Fruit fly (Drosophila melanogaster): Measurements from ENCODE around the gene CG8086.
A peak's percentile ranks its signal among the peaks of the same experiment; 100 is the strongest.

The CG8086 gene

DNA sequence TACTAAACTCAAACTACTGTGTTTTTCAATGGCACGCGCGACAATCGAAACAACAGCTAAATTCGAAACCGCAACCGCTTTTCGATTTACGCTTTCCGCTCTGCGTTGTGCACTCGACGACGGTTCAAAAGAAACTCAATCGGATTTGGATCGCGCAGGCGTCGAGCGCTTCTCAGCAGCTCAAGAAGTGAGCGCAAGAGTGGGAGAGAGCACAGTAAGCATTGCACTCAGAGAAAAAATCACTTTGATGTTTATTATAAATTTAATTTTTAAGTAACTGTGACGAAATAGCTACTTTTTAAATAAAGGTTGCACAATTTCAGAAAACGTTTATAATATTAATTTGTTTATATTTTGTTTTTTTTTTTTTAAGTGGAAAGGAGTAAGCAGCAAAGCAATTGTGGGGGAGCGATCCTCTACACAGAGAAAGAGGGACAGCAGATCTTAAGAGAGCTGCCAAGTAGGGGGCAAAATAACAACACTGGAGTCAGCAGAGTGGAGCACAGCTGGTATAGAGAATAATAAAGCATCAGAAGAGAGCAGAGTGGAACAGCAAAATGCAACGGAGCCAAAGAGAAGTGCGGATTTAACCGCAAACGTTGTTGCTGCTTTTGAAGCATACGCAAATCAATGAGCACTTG is 20.4 kb upstream of the CG8086 start (continued):
- TF ChIP-seq Doc2 (GFP tag; IDR thresholded peaks at IDR 0.05) = peak; percentile 83
- TF ChIP-seq en (GFP tag; optimal IDR thresholded peaks at IDR 0.05) = peak; percentile 78
- peak; percentile 93 for TF ChIP-seq tap (tag; optimal IDR thresholded peaks at IDR 0.05)
- TF ChIP-seq NK7.1 (GFP tag; optimal IDR thresholded peaks at IDR 0.05) = peak; percentile 89
- TF ChIP-seq Abd-B (GFP tag; optimal IDR thresholded peaks at IDR 0.05) = peak; percentile 93
- TF ChIP-seq otp (GFP tag; IDR thresholded peaks at IDR 0.05) = peak; percentile 99
- peak; percentile 87 for TF ChIP-seq CG13894 (tag; optimal IDR thresholded peaks at IDR 0.05)
- TF ChIP-seq Hey (tag; optimal IDR thresholded peaks at IDR 0.05) = peak; percentile 69
- peak; percentile 84 for TF ChIP-seq CG6654 (GFP tag; optimal IDR thresholded peaks at IDR 0.05)
- peak in 1 of 2 experiments; percentile 97 for TF ChIP-seq eve (GFP tag; optimal IDR thresholded peaks at IDR 0.05)
- peak; percentile 98 for TF ChIP-seq CG2889 (GFP tag; IDR thresholded peaks at IDR 0.05)
- peak; percentile 92 to 93 for TF ChIP-seq Pdp1 (GFP tag; optimal IDR thresholded peaks at IDR 0.05)
- peak; percentile 82 for TF ChIP-seq CHES-1-like (GFP tag; optimal IDR thresholded peaks at IDR 0.05)
- TF ChIP-seq Atf3 (GFP tag; optimal IDR thresholded peaks at IDR 0.05) = peak; percentile 87
- TF ChIP-seq Sry-β (GFP tag; optimal IDR thresholded peaks at IDR 0.05) = peak; percentile 75
- TF ChIP-seq sob (GFP tag; IDR thresholded peaks at IDR 0.05) = peak; percentile 99
- TF ChIP-seq CG8359 (GFP tag; optimal IDR thresholded peaks at IDR 0.05; ENCODE audit: borderline replicate concordance) = peak; percentile 93
- TF ChIP-seq CG2120 (GFP tag; optimal IDR thresholded peaks at IDR 0.05) = peak; percentile 93
- no peak; the same call in 1 of the 2 replicates for TF ChIP-seq dan (GFP tag; IDR thresholded peaks at IDR 0.05)
- TF ChIP-seq CG14050 (GFP tag; IDR thresholded peaks at IDR 0.05) = peak; percentile 98
- peak; percentile 98 for TF ChIP-seq esg (GFP tag; conservative IDR thresholded peaks at IDR 0.05)
- peak; percentile 91 for TF ChIP-seq gcm2 (GFP tag; optimal IDR thresholded peaks at IDR 0.05)
- TF ChIP-seq HLH4C (GFP tag; IDR thresholded peaks at IDR 0.05; ENCODE audit: partially characterized antibody) = no peak
- peak; percentile 94 for TF ChIP-seq CG12219 (GFP tag; optimal IDR thresholded peaks at IDR 0.05)
- TF ChIP-seq bab2 (GFP tag; optimal IDR thresholded peaks at IDR 0.05) = peak; percentile 95
- peak; percentile 94 for TF ChIP-seq NC2β (GFP tag; optimal IDR thresholded peaks at IDR 0.05)
- peak; percentile 97 for TF ChIP-seq run (tag; optimal IDR thresholded peaks at IDR 0.05)
- TF ChIP-seq H2.0 (GFP tag; IDR thresholded peaks at IDR 0.05) = peak; percentile 98
- TF ChIP-seq shn (GFP tag; optimal IDR thresholded peaks at IDR 0.05) = peak; percentile 65
- peak; percentile 97 for TF ChIP-seq Oaz (GFP tag; IDR thresholded peaks at IDR 0.05)
- TF ChIP-seq Oli (tag; optimal IDR thresholded peaks at IDR 0.05) = peak; percentile 98
- peak; percentile 95 for TF ChIP-seq CG3838 (GFP tag; optimal IDR thresholded peaks at IDR 0.05)
- TF ChIP-seq hb (GFP tag; IDR thresholded peaks at IDR 0.05; ENCODE audit: partially characterized antibody) = no peak
- TF ChIP-seq CG7556 (GFP tag; optimal IDR thresholded peaks at IDR 0.05) = peak; percentile 98
- TF ChIP-seq CG6791 (GFP tag; IDR thresholded peaks at IDR 0.05; ENCODE audit: partially characterized antibody) = peak; percentile 68; the same call in 2 of the 3 replicates
- peak; percentile 98 for TF ChIP-seq ken (GFP tag; IDR thresholded peaks at IDR 0.05)
- peak; percentile 94 for TF ChIP-seq CG31224 (GFP tag; IDR thresholded peaks at IDR 0.05)
- peak; percentile 96 for TF ChIP-seq Fer3 (tag; optimal IDR thresholded peaks at IDR 0.05)
- peak; percentile 98 for TF ChIP-seq CG3726 (GFP tag; IDR thresholded peaks at IDR 0.05)
- no peak for TF ChIP-seq hth (optimal IDR thresholded peaks at IDR 0.05)
- no peak for TF ChIP-seq pita (GFP tag; optimal IDR thresholded peaks at IDR 0.05)
- peak; percentile 87 for TF ChIP-seq Bdp1 (GFP tag; optimal IDR thresholded peaks at IDR 0.05)
- peak; percentile 97 for TF ChIP-seq CG18476 (GFP tag; optimal IDR thresholded peaks at IDR 0.05)
- TF ChIP-seq NC2α (GFP tag; optimal IDR thresholded peaks at IDR 0.05) = peak; percentile 90
- TF ChIP-seq gsb-n (tag; optimal IDR thresholded peaks at IDR 0.05) = peak; percentile 99
- no peak for TF ChIP-seq mld (GFP tag; IDR thresholded peaks at IDR 0.05; ENCODE audit: partially characterized antibody)
- peak; percentile 67 for TF ChIP-seq CTCF (GFP tag; optimal IDR thresholded peaks at IDR 0.05)
- peak; percentile 99 for TF ChIP-seq CG11695 (GFP tag; IDR thresholded peaks at IDR 0.05)
- peak; percentile 98 for TF ChIP-seq peb (GFP tag; IDR thresholded peaks at IDR 0.05)
- no peak for TF ChIP-seq Dref (GFP tag; IDR thresholded peaks at IDR 0.05)
- no peak for TF ChIP-seq Lpt (GFP tag; optimal IDR thresholded peaks at IDR 0.05)

Data from whole organism, embryonic.